Fruit fly (Drosophila melanogaster) whole organism, embryonic: ENCODE measurements around the gene Ciz1.

ENCODE experiments used
- Adf1 ChIP-seq: fragments of 200-800 bp; sonication (Bioruptor generic); IDR thresholded peaks from 2 replicates; pipeline ENCODE4 v1.3.6; 2022; ENCODE audit warnings: missing biosample characterization, missing genetic modification characterization
- Atf6 ChIP-seq: fragments of 200-800 bp; sonication (Bioruptor generic); IDR thresholded peaks from 2 replicates; pipeline ENCODE4 v1.3.6; 2022; ENCODE audit warnings: missing biosample characterization, missing genetic modification characterization
- Awh ChIP-seq: fragments of 200-800 bp; sonication (Bioruptor generic); IDR thresholded peaks from 2 replicates; pipeline ENCODE4, ENCODE4 v1.3.6; 2022; ENCODE audit warnings: missing biosample characterization, missing genetic modification characterization
- B-H2 ChIP-seq: fragments of 200-800 bp; sonication (Bioruptor generic); optimal IDR thresholded peaks from 2 replicates; lab custom pipeline; 2018; ENCODE audit warnings: missing biosample characterization, mild to moderate bottlenecking, missing genetic modification characterization
- CG10366 ChIP-seq: fragments of 200-800 bp; sonication (Bioruptor generic); IDR thresholded peaks from 2 replicates; pipeline ENCODE4 v1.3.6; 2022; ENCODE audit warnings: missing biosample characterization, missing genetic modification characterization
- CG11504 ChIP-seq: fragments of 200-800 bp; sonication (Bioruptor generic); optimal IDR thresholded peaks from 3 replicates; lab custom pipeline; 2019; ENCODE audit warnings: missing biosample characterization, mild to moderate bottlenecking, missing genetic modification characterization, moderate library complexity
- CG12071 ChIP-seq: fragments of 200-800 bp; sonication (Bioruptor generic); optimal IDR thresholded peaks from 3 replicates; lab custom pipeline; 2018; ENCODE audit warnings: missing biosample characterization, mild to moderate bottlenecking, missing genetic modification characterization
- CG12659 ChIP-seq: fragments of 200-800 bp; sonication (Bioruptor generic); optimal IDR thresholded peaks from 3 replicates; lab custom pipeline; 2017; ENCODE audit warnings: mild to moderate bottlenecking, missing biosample characterization, missing genetic modification reagents, missing genetic modification characterization
- CG14710 ChIP-seq: fragments of 200-800 bp; sonication (Bioruptor generic); optimal IDR thresholded peaks from 3 replicates; lab custom pipeline; 2019; ENCODE audit warnings: missing biosample characterization, mild to moderate bottlenecking, missing genetic modification characterization, moderate library complexity
- CG14965 ChIP-seq: fragments of 200-800 bp; sonication (Bioruptor generic); optimal IDR thresholded peaks from 2 replicates; lab custom pipeline; 2016; ENCODE audit warnings: missing biosample characterization, missing genetic modification characterization, borderline replicate concordance
- CG1529 ChIP-seq: fragments of 200-800 bp; sonication (Bioruptor generic); optimal IDR thresholded peaks from 3 replicates; lab custom pipeline; 2018; ENCODE audit warnings: missing biosample characterization, missing genetic modification characterization
- CG1603 ChIP-seq: fragments of 200-800 bp; sonication (Bioruptor generic); optimal IDR thresholded peaks from 2 replicates; lab custom pipeline; 2019; ENCODE audit warnings: missing biosample characterization, mild to moderate bottlenecking, missing genetic modification characterization, moderate library complexity
- CG18262 ChIP-seq: fragments of 200-800 bp; optimal IDR thresholded peaks from 3 replicates; lab custom pipeline; 2019; ENCODE audit warnings: missing biosample characterization, mild to moderate bottlenecking, missing genetic modification characterization, moderate library complexity
- CG18476 ChIP-seq: fragments of 200-800 bp; sonication (Bioruptor generic); optimal IDR thresholded peaks from 2 replicates; lab custom pipeline; 2016; ENCODE audit warnings: missing biosample characterization, mild to moderate bottlenecking, missing genetic modification characterization
- CG2120 ChIP-seq: fragments of 200-800 bp; sonication (Bioruptor generic); optimal IDR thresholded peaks from 3 replicates; lab custom pipeline; 2016; ENCODE audit warnings: missing biosample characterization, missing genetic modification characterization
- CG2712 ChIP-seq: fragments of 200-800 bp; optimal IDR thresholded peaks from 3 replicates; lab custom pipeline; 2019; ENCODE audit warnings: missing biosample characterization, mild to moderate bottlenecking, missing genetic modification characterization, moderate library complexity
- CG30020 ChIP-seq: fragments of 200-800 bp; optimal IDR thresholded peaks from 2 replicates; lab custom pipeline; 2019; ENCODE audit warnings: missing biosample characterization, mild to moderate bottlenecking, missing genetic modification characterization, moderate library complexity
- CG4282 ChIP-seq: fragments of 200-800 bp; sonication (Bioruptor generic); optimal IDR thresholded peaks from 2 replicates; lab custom pipeline; 2016; ENCODE audit warnings: missing biosample characterization, missing genetic modification characterization
- CG4404 ChIP-seq: fragments of 200-800 bp; sonication (Bioruptor generic); IDR thresholded peaks from 2 replicates; pipeline ENCODE4 v1.3.6; 2022; ENCODE audit warnings: missing biosample characterization, missing genetic modification characterization
- CG4424 ChIP-seq: fragments of 200-800 bp; sonication (Bioruptor generic); optimal IDR thresholded peaks from 3 replicates; lab custom pipeline; 2016; ENCODE audit warnings: missing biosample characterization, missing genetic modification characterization
- CG4617 ChIP-seq: fragments of 200-800 bp; sonication (Bioruptor generic); optimal IDR thresholded peaks from 3 replicates; lab custom pipeline; 2016; ENCODE audit warnings: missing biosample characterization, missing genetic modification characterization, borderline replicate concordance
- CG8478 ChIP-seq: fragments of >200 bp; optimal IDR thresholded peaks from 2 replicates; lab custom pipeline; 2018
- CHES-1-like ChIP-seq: fragments of 200-800 bp; sonication (Bioruptor generic); optimal IDR thresholded peaks from 2 replicates; lab custom pipeline; 2016; ENCODE audit warnings: missing biosample characterization, missing genetic modification characterization
- Camta ChIP-seq: fragments of 200-800 bp; sonication (Bioruptor generic); optimal IDR thresholded peaks from 2 replicates; lab custom pipeline; 2016; ENCODE audit warnings: missing biosample characterization, missing genetic modification characterization
- D ChIP-seq, 2 experiments: fragments of 200-800 bp in 1 of 2; fragments of >200 bp in 1 of 2; sonication (Bioruptor generic) in 1 of 2; optimal IDR thresholded peaks; 2 replicates in 1 of 2; 3 replicates in 1 of 2; lab custom pipeline; 2017; ENCODE audit warnings: mild to moderate bottlenecking in 1 of 2, missing biosample characterization in 1 of 2, missing genetic modification characterization in 1 of 2, missing genetic modification reagents in 1 of 2
- Deaf1 ChIP-seq: fragments of 200-800 bp; optimal IDR thresholded peaks from 3 replicates; lab custom pipeline; 2019; ENCODE audit warnings: missing biosample characterization, mild to moderate bottlenecking, missing genetic modification characterization, moderate library complexity
- Gsc ChIP-seq: fragments of 200-800 bp; sonication (Bioruptor generic); IDR thresholded peaks from 2 replicates; pipeline ENCODE4 v1.3.6; 2022; ENCODE audit warnings: missing biosample characterization, missing genetic modification characterization
- Lhr ChIP-seq: fragments of 200-800 bp; sonication (Bioruptor generic); optimal IDR thresholded peaks from 3 replicates; lab custom pipeline; 2017; ENCODE audit warnings: mild to moderate bottlenecking, missing biosample characterization, missing genetic modification reagents, missing genetic modification characterization
- Lim3 ChIP-seq: fragments of 200-800 bp; sonication (Bioruptor generic); IDR thresholded peaks from 2 replicates; pipeline ENCODE4 v1.3.6; 2022; ENCODE audit warnings: missing biosample characterization, missing genetic modification characterization
- Mes4 ChIP-seq: fragments of 200-800 bp; sonication (Bioruptor generic); optimal IDR thresholded peaks from 2 replicates; lab custom pipeline; 2016; ENCODE audit warnings: missing biosample characterization, missing genetic modification characterization
- NfI ChIP-seq: fragments of 200-800 bp; sonication (Bioruptor generic); optimal IDR thresholded peaks from 3 replicates; lab custom pipeline; 2018; ENCODE audit warnings: missing biosample characterization, mild to moderate bottlenecking, missing genetic modification characterization, moderate library complexity
- Tbp ChIP-seq: fragments of >200 bp; optimal IDR thresholded peaks from 2 replicates; lab custom pipeline; 2018; ENCODE audit warnings: missing biosample characterization, missing genetic modification characterization
- Xrp1 ChIP-seq: fragments of 200-800 bp; sonication (Bioruptor generic); IDR thresholded peaks from 2 replicates; pipeline ENCODE4 v1.3.6; 2022; ENCODE audit warnings: missing biosample characterization, missing genetic modification characterization
- az2 ChIP-seq: fragments of 200-800 bp; sonication (Bioruptor generic); optimal IDR thresholded peaks from 3 replicates; lab custom pipeline; 2016; ENCODE audit warnings: missing biosample characterization, missing genetic modification characterization
- chinmo ChIP-seq: fragments of 200-800 bp; sonication (Bioruptor generic); IDR thresholded peaks from 4 replicates; pipeline ENCODE4 v1.3.6; 2022; ENCODE audit warnings: missing biosample characterization, missing genetic modification characterization; ENCODE audit not compliant: partially characterized antibody
- chm ChIP-seq: fragments of 200-800 bp; sonication (Bioruptor generic); IDR thresholded peaks from 2 replicates; pipeline ENCODE4 v1.3.6; 2022; ENCODE audit warnings: missing biosample characterization, missing genetic modification characterization
- crp ChIP-seq, 2 experiments: fragments of 200-800 bp; sonication (Bioruptor generic); optimal IDR thresholded peaks; 2 replicates in 1 of 2; 3 replicates in 1 of 2; lab custom pipeline; 2017; ENCODE audit warnings: missing biosample characterization in 2 of 2, missing genetic modification characterization in 2 of 2, mild to moderate bottlenecking in 1 of 2, moderate library complexity in 1 of 2
- dm ChIP-seq: fragments of 200-800 bp; sonication (Bioruptor generic); optimal IDR thresholded peaks from 3 replicates; lab custom pipeline; 2016; ENCODE audit warnings: missing biosample characterization, missing genetic modification characterization
- dysf ChIP-seq: fragments of 200-800 bp; sonication (Bioruptor generic); IDR thresholded peaks from 3 replicates; pipeline ENCODE4 v1.3.6; 2022; ENCODE audit warnings: missing biosample characterization, missing genetic modification characterization
- esg ChIP-seq: fragments of 200-800 bp; sonication (Bioruptor generic); conservative IDR thresholded peaks from 2 replicates; pipeline ENCODE4 v1.3.6; 2022; ENCODE audit warnings: missing biosample characterization, missing genetic modification characterization
- h ChIP-seq: fragments of >200 bp; optimal IDR thresholded peaks from 2 replicates; lab custom pipeline; 2017
- her ChIP-seq: fragments of 200-800 bp; sonication (Bioruptor generic); optimal IDR thresholded peaks from 2 replicates; lab custom pipeline; 2016; ENCODE audit warnings: missing biosample characterization, missing genetic modification characterization
- jigr1 ChIP-seq: fragments of 200-800 bp; sonication (Bioruptor generic); IDR thresholded peaks from 3 replicates; pipeline ENCODE4 v1.3.6; 2022; ENCODE audit warnings: missing biosample characterization, missing genetic modification characterization
- jumu ChIP-seq: fragments of 200-800 bp; sonication (Bioruptor generic); optimal IDR thresholded peaks from 3 replicates; lab custom pipeline; 2016; ENCODE audit warnings: missing biosample characterization, missing genetic modification characterization
- pfk ChIP-seq: fragments of 200-800 bp; sonication (Bioruptor generic); optimal IDR thresholded peaks from 2 replicates; lab custom pipeline; 2018; ENCODE audit warnings: missing biosample characterization, mild to moderate bottlenecking, missing genetic modification characterization, moderate library complexity
- sens ChIP-seq: fragments of 200-800 bp; sonication (Bioruptor generic); peaks from one replicate; lab custom pipeline; 2016; ENCODE audit warnings: missing biosample characterization, missing genetic modification characterization
- sim ChIP-seq: fragments of 200-800 bp; sonication (Bioruptor generic); IDR thresholded peaks from 2 replicates; pipeline ENCODE4 v1.3.6; 2022; ENCODE audit warnings: missing biosample characterization, missing genetic modification characterization
- sisA ChIP-seq: fragments of 200-800 bp; sonication (Bioruptor generic); IDR thresholded peaks from 2 replicates; pipeline ENCODE4 v1.3.6; 2022; ENCODE audit warnings: missing biosample characterization, missing genetic modification characterization
- stwl ChIP-seq: fragments of 200-800 bp; sonication (Bioruptor generic); optimal IDR thresholded peaks from 3 replicates; lab custom pipeline; 2018; ENCODE audit warnings: missing biosample characterization, mild to moderate bottlenecking, missing genetic modification characterization, moderate library complexity
- sug ChIP-seq: fragments of 200-800 bp; optimal IDR thresholded peaks from 2 replicates; lab custom pipeline; 2019; ENCODE audit warnings: missing biosample characterization, mild to moderate bottlenecking, missing genetic modification characterization, moderate library complexity
- zfh1 ChIP-seq: fragments of 200-800 bp; sonication (Bioruptor generic); IDR thresholded peaks from 3 replicates; pipeline ENCODE4 v1.3.6; 2022; ENCODE audit warnings: missing biosample characterization, missing genetic modification characterization

The Ciz1 gene

DNA sequence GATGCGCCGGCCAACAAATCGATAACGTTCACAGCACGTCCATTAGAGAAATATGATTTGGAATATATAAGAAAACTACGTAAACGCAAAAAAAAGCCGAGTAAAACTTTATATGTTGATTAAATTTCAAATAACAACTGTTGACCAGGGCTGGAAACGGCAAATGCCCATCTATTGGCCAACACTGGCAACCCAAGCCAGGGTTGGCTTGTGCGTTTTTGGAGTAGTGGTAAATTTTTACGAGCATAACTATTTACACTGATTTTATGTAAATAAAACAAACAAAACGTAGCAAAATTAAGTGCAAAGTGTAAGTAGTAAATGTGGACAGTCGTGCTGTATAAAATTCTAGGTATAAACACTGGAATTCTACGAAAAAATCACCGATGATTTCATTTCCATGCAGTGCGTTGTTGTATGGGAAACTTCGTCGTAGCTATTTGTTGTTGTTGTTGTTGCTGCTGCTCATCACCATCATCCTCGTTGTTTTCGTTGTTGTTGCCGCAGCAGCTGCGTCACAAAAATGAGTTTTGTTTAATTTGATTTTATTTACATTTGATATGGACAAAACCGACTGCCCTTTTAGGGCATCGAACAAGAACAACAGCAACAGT lies 34.7 kb downstream of the Ciz1 start, which contains the start of gene nudE (continued):
- 0 out of 2 replicates have a peak, but pooled peaks have one; percentile 21 for TF ChIP-seq Xrp1 (GFP tag; lab: Robert Waterston, UW)
- peak; percentile 2 for TF ChIP-seq Deaf1
- TF ChIP-seq Awh (GFP tag; lab: Robert Waterston, UW) = no peak
- TF ChIP-seq crp (GFP tag; optimal IDR thresholded peaks at IDR 0.05; lab: Kevin White, UChicago) = peak in 1 of 2 experiments; percentile 63
- TF ChIP-seq CG18476 = no peak
- TF ChIP-seq sisA (GFP tag; lab: Robert Waterston, UW) = peak; percentile 18; the same call in 1 of the 2 replicates
- TF ChIP-seq B-H2 = peak; percentile 10
- TF ChIP-seq CG4404 (GFP tag; lab: Robert Waterston, UW) = no peak
- no peak for TF ChIP-seq CG18262 (tag; lab: Kevin White, UChicago)
- no peak for TF ChIP-seq NfI (GFP tag; lab: Kevin White, UChicago)
- no peak for TF ChIP-seq Lim3 (GFP tag; lab: Robert Waterston, UW)
- TF ChIP-seq stwl = peak; percentile 61
- peak; percentile 26 for TF ChIP-seq jumu
- TF ChIP-seq chm (GFP tag; lab: Robert Waterston, UW) = no peak
- TF ChIP-seq chinmo (GFP tag; lab: Robert Waterston, UW) = no peak
- TF ChIP-seq CG1603 (tag; lab: Kevin White, UChicago) = peak; percentile 58
- peak; percentile 72 for TF ChIP-seq CG4617
- TF ChIP-seq sim (GFP tag; lab: Robert Waterston, UW) = no peak
- no peak for TF ChIP-seq CG1529 (GFP tag; lab: Kevin White, UChicago)
- peak; percentile 87 for TF ChIP-seq sens
- TF ChIP-seq h (lab: Kevin White, UChicago) = no peak
- TF ChIP-seq sug = peak; percentile 12
- peak; percentile 50 for TF ChIP-seq CG4282
- no peak for TF ChIP-seq esg
- TF ChIP-seq CG4424 = peak; percentile 22
- peak; percentile 49 for TF ChIP-seq CG12659
- TF ChIP-seq Adf1 (GFP tag; lab: Robert Waterston, UW) = peak; percentile 50; the same call in 1 of the 2 replicates
- peak; percentile 23 for TF ChIP-seq CG2712 (tag; lab: Kevin White, UChicago)
- TF ChIP-seq Camta (GFP tag; lab: Kevin White, UChicago) = peak; percentile 43
- TF ChIP-seq Lhr (GFP tag; lab: Kevin White, UChicago) = no peak
- TF ChIP-seq CG14965 (GFP tag; lab: Kevin White, UChicago) = no peak
- TF ChIP-seq az2 (GFP tag; lab: Kevin White, UChicago) = no peak
- TF ChIP-seq Mes4 (GFP tag; lab: Kevin White, UChicago) = no peak
- TF ChIP-seq D (optimal IDR thresholded peaks at IDR 0.05; lab: Kevin White, UChicago) = no peak
- no peak for TF ChIP-seq D (GFP tag; optimal IDR thresholded peaks at IDR 0.05; lab: Kevin White, UChicago)
- peak; percentile 10 for TF ChIP-seq CG14710 (tag; lab: Kevin White, UChicago)
- TF ChIP-seq Atf6 (GFP tag; lab: Robert Waterston, UW) = no peak
- TF ChIP-seq her (GFP tag; lab: Kevin White, UChicago) = peak; percentile 12
- no peak for TF ChIP-seq CG8478 (lab: Kevin White, UChicago)
- peak; percentile 32 for TF ChIP-seq CHES-1-like (GFP tag; lab: Kevin White, UChicago)
- TF ChIP-seq pfk = no peak
- TF ChIP-seq Gsc (GFP tag; lab: Robert Waterston, UW) = no peak
- TF ChIP-seq Tbp (GFP tag; lab: Kevin White, UChicago) = peak; percentile 22
- peak; percentile 60 for TF ChIP-seq CG2120 (GFP tag; lab: Kevin White, UChicago)
- TF ChIP-seq CG10366 (GFP tag; lab: Robert Waterston, UW) = no peak
- no peak for TF ChIP-seq CG12071 (GFP tag; lab: Kevin White, UChicago)
- TF ChIP-seq dm (GFP tag; lab: Kevin White, UChicago) = peak; percentile 24
- no peak for TF ChIP-seq jigr1 (GFP tag; lab: Robert Waterston, UW)
- TF ChIP-seq dysf = 0 out of 3 replicates have a peak, but pooled peaks have one; percentile 7
- no peak for TF ChIP-seq CG30020 (tag; lab: Kevin White, UChicago)
- peak; percentile 39 for TF ChIP-seq CG11504 (tag; lab: Kevin White, UChicago)
- peak; percentile 39; the same call in 1 of the 3 replicates for TF ChIP-seq zfh1 (GFP tag; lab: Robert Waterston, UW)
